Fruit fly (Drosophila melanogaster): ENCODE measurements around the gene Brr2.

Brr2 gene

DNA sequence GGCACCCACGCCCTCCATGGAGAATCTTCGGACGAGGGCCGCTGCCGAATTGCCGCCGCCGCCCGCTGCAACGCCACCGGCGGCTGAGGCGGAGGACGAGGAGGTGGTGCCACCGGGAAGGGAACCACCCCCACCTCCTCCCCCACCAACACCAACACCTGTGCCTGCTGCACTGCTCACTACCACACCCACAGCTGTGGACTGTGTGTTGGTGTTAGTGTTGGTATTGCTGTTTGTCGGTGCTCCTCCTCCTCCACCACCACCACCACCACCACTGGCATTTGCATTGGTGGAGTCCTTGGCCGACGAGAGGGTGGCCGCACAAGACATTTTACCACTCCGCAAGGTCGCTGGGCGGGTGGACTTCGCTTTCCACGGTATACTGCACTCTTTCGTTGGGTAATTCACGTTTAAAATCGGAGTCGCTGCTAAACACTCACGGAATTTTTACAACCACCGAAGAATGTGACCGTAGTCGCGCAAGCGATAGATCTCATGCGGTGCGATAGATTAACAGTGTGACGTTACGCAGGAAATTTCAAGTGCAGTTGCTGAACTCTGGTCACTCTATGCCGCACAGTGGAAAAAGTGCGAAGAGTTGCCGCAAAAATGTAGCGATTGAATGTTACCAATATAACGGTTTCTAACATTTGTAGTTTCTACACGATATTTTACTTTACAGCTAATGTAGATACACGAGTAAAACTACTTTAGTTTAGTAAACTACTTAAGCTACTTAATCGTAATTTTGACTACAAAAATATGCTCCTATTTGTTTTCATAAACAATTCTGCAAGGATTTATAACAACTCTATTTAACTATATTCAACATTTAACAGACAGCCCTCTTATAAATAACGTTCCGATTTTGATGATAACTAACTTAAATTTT is 43.9 kb upstream of the Brr2 start, which contains the start of gene mib1 (continued):
- TF ChIP-seq CG34422 (GFP tag; IDR thresholded peaks at IDR 0.05) (peak; percentile 76; the same call in 2 of the 3 replicates), ase (GFP tag; IDR thresholded peaks at IDR 0.05) (no peak), CG30020 (tag; optimal IDR thresholded peaks at IDR 0.05) (peak; percentile 38), Dfd (GFP tag; optimal IDR thresholded peaks at IDR 0.05) (no peak), CG13123 (GFP tag; optimal IDR thresholded peaks at IDR 0.05) (no peak), tna (GFP tag; IDR thresholded peaks at IDR 0.05; ENCODE audit: partially characterized antibody) (peak; percentile 76), CG17361 (GFP tag; IDR thresholded peaks at IDR 0.05) (peak; percentile 49; the same call in 2 of the 3 replicates), CG2120 (GFP tag; optimal IDR thresholded peaks at IDR 0.05) (peak; percentile 40), C15 (GFP tag; IDR thresholded peaks at IDR 0.05) (no peak), CG8924 (tag; optimal IDR thresholded peaks at IDR 0.05) (peak; percentile 42), CG7556 (GFP tag; optimal IDR thresholded peaks at IDR 0.05) (peak; percentile 22), Camta (GFP tag; optimal IDR thresholded peaks at IDR 0.05) (no peak), cato (GFP tag; optimal IDR thresholded peaks at IDR 0.05; ENCODE audit: borderline replicate concordance) (no peak), mirr (GFP tag; optimal IDR thresholded peaks at IDR 0.05) (peak; percentile 45), CG8359 (GFP tag; optimal IDR thresholded peaks at IDR 0.05; ENCODE audit: borderline replicate concordance) (no peak), Ptx1 (GFP tag; IDR thresholded peaks at IDR 0.05) (peak; percentile 26; the same call in 1 of the 2 replicates), Rfx (GFP tag; IDR thresholded peaks at IDR 0.05) (peak; percentile 78), fru (optimal IDR thresholded peaks at IDR 0.05) (no peak), bowl (GFP tag; IDR thresholded peaks at IDR 0.05) (no peak), PHDP (tag; optimal IDR thresholded peaks at IDR 0.05) (peak; percentile 40), sc (optimal IDR thresholded peaks at IDR 0.05) (no peak), sc (GFP tag; optimal IDR thresholded peaks at IDR 0.05) (no peak), Bdp1 (GFP tag; optimal IDR thresholded peaks at IDR 0.05) (no peak), Gug (GFP tag; IDR thresholded peaks at IDR 0.05) (peak; percentile 35; the same call in 2 of the 4 replicates), dimm (GFP tag; IDR thresholded peaks at IDR 0.05) (no peak), E2f2 (GFP tag; IDR thresholded peaks at IDR 0.05) (peak; percentile 23; the same call in 1 of the 2 replicates), luna (GFP tag; optimal IDR thresholded peaks at IDR 0.05) (no peak), Eip74EF (GFP tag; optimal IDR thresholded peaks at IDR 0.05) (peak in 1 of 2 experiments; percentile 49), Atf6 (GFP tag; IDR thresholded peaks at IDR 0.05) (peak; percentile 23; the same call in 1 of the 2 replicates), CG33213 (GFP tag; optimal IDR thresholded peaks at IDR 0.05) (peak; percentile 86), CG11696 (GFP tag; IDR thresholded peaks at IDR 0.05) (no peak), ham (GFP tag; IDR thresholded peaks at IDR 0.05) (0 out of 2 replicates have a peak, but pooled peaks have one; percentile 7), Fer1 (GFP tag; optimal IDR thresholded peaks at IDR 0.05) (peak; percentile 64), al (GFP tag; IDR thresholded peaks at IDR 0.05) (0 out of 2 replicates have a peak, but pooled peaks have one; percentile 13), kay (GFP tag; optimal IDR thresholded peaks at IDR 0.05) (no peak), pum (GFP tag; optimal IDR thresholded peaks at IDR 0.05) (no peak), vvl (GFP tag; IDR thresholded peaks at IDR 0.05) (peak; percentile 44; the same call in 1 of the 2 replicates), Kr (GFP tag; optimal IDR thresholded peaks at IDR 0.05) (peak; percentile 18), org-1 (GFP tag; optimal IDR thresholded peaks at IDR 0.05) (no peak), CG17912 (GFP tag; optimal IDR thresholded peaks at IDR 0.05) (no peak), CG8089 (GFP tag; optimal IDR thresholded peaks at IDR 0.05) (no peak), CG7271 (tag; optimal IDR thresholded peaks at IDR 0.05) (no peak), hbn (GFP tag; IDR thresholded peaks at IDR 0.05; ENCODE audit: partially characterized antibody) (peak; percentile 91), Sry-δ (GFP tag; optimal IDR thresholded peaks at IDR 0.05) (peak; percentile 79), CG11247 (GFP tag; IDR thresholded peaks at IDR 0.05) (no peak), BEAF-32 (GFP tag; optimal IDR thresholded peaks at IDR 0.05) (peak; percentile 92), unc-4 (GFP tag; IDR thresholded peaks at IDR 0.05; ENCODE audit: partially characterized antibody) (peak; percentile 82), HmgZ (tag; optimal IDR thresholded peaks at IDR 0.05) (peak; percentile 89), Hmr (GFP tag; optimal IDR thresholded peaks at IDR 0.05) (peak; percentile 91)
